Worm (Caenorhabditis elegans) whole organism, young adult: Measurements from ENCODE around the gene srbc-10.
A peak's percentile ranks its signal among the peaks of the same experiment; 100 is the strongest.

Source experiments
- B0336.3 ChIP-seq: fragments of 200-800 bp; sonication (Bioruptor generic); IDR thresholded peaks from 2 replicates; pipeline ENCODE4 v1.3.6; 2022; ENCODE audit warnings: missing genetic modification characterization, missing compliant biosample characterization
- F10E7.11 ChIP-seq: sonication (generic microtip); optimal IDR thresholded peaks from 2 replicates; lab custom pipeline; 2017; ENCODE audit warnings: mild to moderate bottlenecking, missing genetic modification characterization, moderate library complexity, missing compliant biosample characterization
- F22D6.2 ChIP-seq: sonication (generic microtip); optimal IDR thresholded peaks from 2 replicates; lab custom pipeline; 2016; ENCODE audit warnings: mild to moderate bottlenecking, missing genetic modification characterization, missing compliant biosample characterization
- F33H1.4 ChIP-seq: fragments of 200-800 bp; sonication (Bioruptor generic); IDR thresholded peaks from 2 replicates; pipeline ENCODE4 v1.3.6; 2022; ENCODE audit warnings: missing genetic modification reagents, missing genetic modification characterization, missing compliant biosample characterization
- F37B4.10 ChIP-seq: fragments of 200-800 bp; sonication (Bioruptor generic); IDR thresholded peaks from 2 replicates; pipeline ENCODE4 v1.3.6; 2022; ENCODE audit warnings: missing genetic modification characterization, missing compliant biosample characterization
- F39B2.1 ChIP-seq: fragments of 200-800 bp; sonication (Bioruptor generic); IDR thresholded peaks from 2 replicates; pipeline ENCODE4 v1.3.6; 2022; ENCODE audit warnings: missing genetic modification reagents, missing genetic modification characterization, missing compliant biosample characterization
- F52B5.7 ChIP-seq: sonication (generic microtip); optimal IDR thresholded peaks from 2 replicates; lab custom pipeline; 2016; ENCODE audit warnings: mild to moderate bottlenecking, missing genetic modification characterization, missing compliant biosample characterization
- F55B11.4 ChIP-seq: sonication (generic microtip); optimal IDR thresholded peaks from 2 replicates; lab custom pipeline; 2016; ENCODE audit warnings: missing compliant biosample characterization, missing genetic modification characterization, borderline replicate concordance; ENCODE audit not compliant: insufficient read depth
- F57A8.1 ChIP-seq: fragments of 200-800 bp; sonication (Bioruptor generic); optimal IDR thresholded peaks from 2 replicates; lab custom pipeline; 2018; ENCODE audit warnings: mild to moderate bottlenecking, missing genetic modification characterization, moderate library complexity, missing compliant biosample characterization
- K12H6.12 ChIP-seq: fragments of 200-800 bp; sonication (Bioruptor generic); optimal IDR thresholded peaks from 2 replicates; lab custom pipeline; 2018; ENCODE audit warnings: mild to moderate bottlenecking, missing genetic modification characterization, missing compliant biosample characterization
- T07F8.4 ChIP-seq: sonication (generic microtip); optimal IDR thresholded peaks from 2 replicates; lab custom pipeline; 2016; ENCODE audit warnings: mild to moderate bottlenecking, missing genetic modification characterization, moderate library complexity, missing compliant biosample characterization
- ZK185.1 ChIP-seq: sonication (generic microtip); optimal IDR thresholded peaks from 2 replicates; lab custom pipeline; 2016; ENCODE audit warnings: mild to moderate bottlenecking, missing genetic modification characterization, missing compliant biosample characterization; ENCODE audit not compliant: poor library complexity, severe bottlenecking
- aptf-2 ChIP-seq: fragments of 200-800 bp; sonication (Bioruptor generic); conservative IDR thresholded peaks from 2 replicates; pipeline ENCODE4 v1.3.6; 2022; ENCODE audit warnings: missing genetic modification reagents, missing genetic modification characterization, missing compliant biosample characterization
- attf-6 ChIP-seq: fragments of 200-800 bp; sonication (Bioruptor generic); IDR thresholded peaks from 2 replicates; pipeline ENCODE4 v1.3.6; 2022; ENCODE audit warnings: missing genetic modification reagents, missing genetic modification characterization, missing compliant biosample characterization
- bed-1 ChIP-seq: fragments of 200-800 bp; sonication (Bioruptor generic); IDR thresholded peaks from 2 replicates; pipeline ENCODE4 v1.3.6; 2022; ENCODE audit warnings: missing genetic modification reagents, missing genetic modification characterization, missing compliant biosample characterization
- ccch-3 ChIP-seq: fragments of 200-800 bp; sonication (Bioruptor generic); optimal IDR thresholded peaks from 2 replicates; lab custom pipeline; 2018; ENCODE audit warnings: mild to moderate bottlenecking, missing genetic modification characterization, missing compliant biosample characterization
- cebp-1 ChIP-seq, 2 experiments: fragments of 200-800 bp in 1 of 2; sonication (Bioruptor generic) in 1 of 2; sonication (generic microtip) in 1 of 2; IDR thresholded peaks in 1 of 2; optimal IDR thresholded peaks in 1 of 2; 2 replicates each; pipeline versions ENCODE4 v1.3.6 to Lab custom; 2017 to 2022; ENCODE audit warnings: missing compliant biosample characterization in 2 of 2, missing genetic modification characterization in 2 of 2, mild to moderate bottlenecking in 1 of 2, missing genetic modification reagents in 1 of 2, moderate library complexity in 1 of 2
- ceh-58 ChIP-seq: fragments of 200-800 bp; sonication (Bioruptor generic); IDR thresholded peaks from 2 replicates; pipeline ENCODE4 v1.3.6; 2022; ENCODE audit warnings: missing genetic modification characterization, missing compliant biosample characterization
- chd-7 ChIP-seq: sonication (generic microtip); optimal IDR thresholded peaks from 2 replicates; lab custom pipeline; 2016; ENCODE audit warnings: mild to moderate bottlenecking, missing genetic modification characterization, moderate library complexity, missing compliant biosample characterization
- dpl-1 ChIP-seq: fragments of 150-350 bp; optimal IDR thresholded peaks from 2 replicates; lab custom pipeline; 2014; ENCODE audit warnings: missing biosample characterization, missing genetic modification reagents, missing genetic modification characterization
- egl-18 ChIP-seq: fragments of 200-800 bp; sonication (Bioruptor generic); IDR thresholded peaks from 2 replicates; pipeline ENCODE4 v1.3.6; 2022; ENCODE audit warnings: missing genetic modification reagents, missing genetic modification characterization, missing compliant biosample characterization
- egl-44 ChIP-seq: fragments of 200-800 bp; sonication (Bioruptor generic); IDR thresholded peaks from 2 replicates; pipeline ENCODE4 v1.3.6; 2022; ENCODE audit warnings: missing genetic modification reagents, missing genetic modification characterization, missing compliant biosample characterization
- ets-4 ChIP-seq: fragments of 200-800 bp; sonication (Bioruptor generic); optimal IDR thresholded peaks from 2 replicates; lab custom pipeline; 2018; ENCODE audit warnings: mild to moderate bottlenecking, missing genetic modification characterization, missing compliant biosample characterization
- hlh-12 ChIP-seq: sonication (generic microtip); optimal IDR thresholded peaks from 2 replicates; lab custom pipeline; 2016; ENCODE audit warnings: missing genetic modification characterization, missing compliant biosample characterization
- hlh-26 ChIP-seq: fragments of 200-800 bp; sonication (Bioruptor generic); conservative IDR thresholded peaks from 2 replicates; pipeline ENCODE4 v1.3.6; 2022; ENCODE audit warnings: missing genetic modification reagents, missing genetic modification characterization, missing compliant biosample characterization
- hmg-1.2 ChIP-seq: fragments of 200-800 bp; sonication (Bioruptor generic); IDR thresholded peaks from 2 replicates; pipeline ENCODE4 v1.3.6; 2022; ENCODE audit warnings: missing genetic modification reagents, missing genetic modification characterization, missing compliant biosample characterization
- hrde-1 ChIP-seq: sonication (generic microtip); optimal IDR thresholded peaks from 2 replicates; lab custom pipeline; 2016; ENCODE audit warnings: missing genetic modification characterization, mild to moderate bottlenecking, missing compliant biosample characterization, moderate library complexity, missing genotype, missing genetic modification reagents, borderline replicate concordance
- let-607 ChIP-seq, 2 experiments: fragments of 200-800 bp in 1 of 2; sonication (Bioruptor generic) in 1 of 2; sonication (generic microtip) in 1 of 2; optimal IDR thresholded peaks; 2 replicates each; lab custom pipeline; 2016 to 2018; ENCODE audit warnings: mild to moderate bottlenecking in 2 of 2, missing compliant biosample characterization in 2 of 2, missing genetic modification characterization in 2 of 2, moderate library complexity in 2 of 2, missing genotype in 1 of 2
- lsl-1 ChIP-seq: fragments of 200-800 bp; sonication (Bioruptor generic); optimal IDR thresholded peaks from 2 replicates; lab custom pipeline; 2018; ENCODE audit warnings: mild to moderate bottlenecking, missing genetic modification characterization, moderate library complexity, missing compliant biosample characterization
- madf-10 ChIP-seq: sonication (generic microtip); optimal IDR thresholded peaks from 2 replicates; lab custom pipeline; 2016; ENCODE audit warnings: mild to moderate bottlenecking, missing genetic modification characterization, missing compliant biosample characterization
- madf-3 ChIP-seq: fragments of 200-800 bp; sonication (Bioruptor generic); IDR thresholded peaks from 2 replicates; pipeline ENCODE4 v1.3.6; 2022; ENCODE audit warnings: missing genetic modification reagents, missing genetic modification characterization, missing compliant biosample characterization
- madf-6 ChIP-seq: fragments of 200-800 bp; sonication (Bioruptor generic); IDR thresholded peaks from 2 replicates; pipeline ENCODE4 v1.3.6; 2022; ENCODE audit warnings: missing genetic modification reagents, missing genetic modification characterization, missing compliant biosample characterization
- madf-8 ChIP-seq: fragments of 200-800 bp; sonication (Bioruptor generic); conservative IDR thresholded peaks from 2 replicates; pipeline ENCODE4 v1.3.6; 2022; ENCODE audit warnings: missing genetic modification reagents, missing genetic modification characterization, missing compliant biosample characterization
- mcd-1 ChIP-seq: fragments of 200-800 bp; sonication (Bioruptor generic); IDR thresholded peaks from 2 replicates; pipeline ENCODE4 v1.3.6; 2022; ENCODE audit warnings: missing genetic modification reagents, missing genetic modification characterization, missing compliant biosample characterization
- nfya-1 ChIP-seq: sonication (generic microtip); optimal IDR thresholded peaks from 2 replicates; lab custom pipeline; 2017; ENCODE audit warnings: antibody characterized with exemption, missing compliant biosample characterization, missing genetic modification characterization, borderline replicate concordance; ENCODE audit not compliant: insufficient read depth
- nfya-2 ChIP-seq: fragments of 200-800 bp; sonication (Bioruptor generic); IDR thresholded peaks from 2 replicates; pipeline ENCODE4 v1.3.6; 2022; ENCODE audit warnings: missing genetic modification reagents, missing genetic modification characterization, missing compliant biosample characterization
- nhr-120 ChIP-seq: fragments of 200-800 bp; sonication (Bioruptor generic); IDR thresholded peaks from 2 replicates; pipeline ENCODE4 v1.3.6; 2022; ENCODE audit warnings: missing genetic modification characterization, missing compliant biosample characterization
- nhr-179 ChIP-seq: sonication (generic microtip); optimal IDR thresholded peaks from 2 replicates; lab custom pipeline; 2016; ENCODE audit warnings: mild to moderate bottlenecking, missing genetic modification characterization, missing compliant biosample characterization
- nhr-90 ChIP-seq: sonication (generic microtip); optimal IDR thresholded peaks from 2 replicates; lab custom pipeline; 2016; ENCODE audit warnings: missing genotype, mild to moderate bottlenecking, missing genetic modification characterization, missing compliant biosample characterization
- snpc-1.3 ChIP-seq: sonication (generic microtip); optimal IDR thresholded peaks from 2 replicates; lab custom pipeline; 2017; ENCODE audit warnings: missing genetic modification characterization, mild to moderate bottlenecking, missing compliant biosample characterization, antibody characterized with exemption, moderate library complexity, missing genotype, missing genetic modification reagents; ENCODE audit not compliant: insufficient read depth
- tbp1 ChIP-seq: fragments of 200-800 bp; sonication (Bioruptor generic); optimal IDR thresholded peaks from 2 replicates; lab custom pipeline; 2018; ENCODE audit warnings: mild to moderate bottlenecking, missing genetic modification characterization, missing compliant biosample characterization
- tlf-1 ChIP-seq: fragments of 200-800 bp; sonication (Bioruptor generic); optimal IDR thresholded peaks from 2 replicates; lab custom pipeline; 2018; ENCODE audit warnings: mild to moderate bottlenecking, missing genetic modification characterization, missing compliant biosample characterization
- unc-130 ChIP-seq: sonication (generic microtip); optimal IDR thresholded peaks from 2 replicates; lab custom pipeline; 2016; ENCODE audit warnings: missing genetic modification reagents, missing genetic modification characterization, missing compliant biosample characterization
- unc-62 ChIP-seq: fragments of 150-350 bp; optimal IDR thresholded peaks from 2 replicates; lab custom pipeline; 2014; ENCODE audit warnings: missing biosample characterization, missing genetic modification reagents, missing genetic modification characterization
- zim-3 ChIP-seq: sonication (generic microtip); optimal IDR thresholded peaks from 2 replicates; lab custom pipeline; 2017; ENCODE audit warnings: mild to moderate bottlenecking, missing genetic modification characterization, moderate library complexity, missing compliant biosample characterization
- ztf-25 ChIP-seq: fragments of 200-800 bp; sonication (Bioruptor generic); IDR thresholded peaks from 2 replicates; pipeline ENCODE4 v1.3.6; 2022; ENCODE audit warnings: missing genetic modification reagents, missing genetic modification characterization, missing compliant biosample characterization

srbc-10 gene

DNA sequence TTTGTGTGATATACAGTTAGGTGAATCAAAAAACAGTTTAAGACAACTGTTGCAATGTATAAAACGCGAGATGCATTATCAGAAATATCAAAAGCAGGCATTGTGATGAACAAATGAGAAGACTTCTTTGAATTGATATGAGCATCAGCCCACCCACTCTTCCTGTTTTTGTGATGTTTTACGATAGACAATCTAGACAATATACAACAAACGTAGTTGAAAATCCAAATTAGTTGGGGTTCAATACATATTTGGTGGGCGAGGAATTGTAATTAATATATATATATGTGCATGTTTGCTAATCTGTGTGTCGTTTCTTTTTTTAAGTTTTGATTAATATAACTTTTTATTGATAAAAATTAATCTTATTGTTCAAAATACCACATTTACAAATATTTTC, 20.0 kb downstream of the srbc-10 start, which contains the start of gene str-28:
Gene str-28, minus strand, starts transcription at position 101 of the 400 bp plus-strand sequence.
- no peak for TF ChIP-seq F55B11.4
- no peak for TF ChIP-seq ZK185.1 (tag; lab: Kevin White, UChicago)
- TF ChIP-seq bed-1 (GFP tag; lab: Robert Waterston, UW), result no peak
- TF ChIP-seq F37B4.10 (GFP tag; lab: Robert Waterston, UW), result no peak
- TF ChIP-seq tbp1, result no peak
- TF ChIP-seq ccch-3 (GFP tag; lab: Kevin White, UChicago), result no peak
- TF ChIP-seq zim-3, result no peak
- TF ChIP-seq, all 124 proteins: peak for 0

- TF ChIP-seq chd-7 (tag; lab: Kevin White, UChicago), result no peak
- no peak for TF ChIP-seq ets-4 (GFP tag; lab: Kevin White, UChicago)
- TF ChIP-seq aptf-2 (GFP tag; lab: Robert Waterston, UW), result no peak
- no peak for TF ChIP-seq hlh-12 (tag; lab: Kevin White, UChicago)
- TF ChIP-seq B0336.3 (GFP tag; lab: Robert Waterston, UW), result no peak
- no peak for TF ChIP-seq F22D6.2 (tag; lab: Kevin White, UChicago)
- no peak for TF ChIP-seq attf-6 (GFP tag; lab: Robert Waterston, UW)
- no peak for TF ChIP-seq let-607 (tag; optimal IDR thresholded peaks at IDR 0.05; lab: Kevin White, UChicago)
- no peak; the same call in 1 of the 2 replicates for TF ChIP-seq madf-6 (GFP tag; lab: Robert Waterston, UW)
- TF ChIP-seq egl-44 (GFP tag; lab: Robert Waterston, UW), result no peak
- TF ChIP-seq egl-18 (GFP tag; lab: Robert Waterston, UW), result no peak
- no peak for TF ChIP-seq F33H1.4 (GFP tag; lab: Robert Waterston, UW)
- TF ChIP-seq madf-8 (GFP tag; lab: Robert Waterston, UW), result peak; percentile 46
- no peak for TF ChIP-seq ceh-58 (GFP tag; lab: Robert Waterston, UW)
- TF ChIP-seq hmg-1.2, result peak; percentile 69
- no peak for TF ChIP-seq tlf-1 (GFP tag; lab: Kevin White, UChicago)
- no peak for TF ChIP-seq lsl-1 (GFP tag; lab: Kevin White, UChicago)
- no peak for TF ChIP-seq hlh-26 (GFP tag; lab: Robert Waterston, UW)
- TF ChIP-seq K12H6.12 (tag; lab: Kevin White, UChicago), result peak; percentile 10
- no peak for TF ChIP-seq hrde-1 (tag; lab: Kevin White, UChicago)
- TF ChIP-seq snpc-1.3 (tag; lab: Kevin White, UChicago), result no peak
- no peak for TF ChIP-seq F52B5.7
- no peak for TF ChIP-seq cebp-1 (GFP tag; IDR thresholded peaks at IDR 0.05; lab: Robert Waterston, UW)
- TF ChIP-seq cebp-1 (tag; optimal IDR thresholded peaks at IDR 0.05; lab: Kevin White, UChicago), result no peak
- TF ChIP-seq F10E7.11 (tag; lab: Kevin White, UChicago), result no peak
- no peak for TF ChIP-seq nfya-1 (tag; lab: Kevin White, UChicago)
- TF ChIP-seq nhr-120 (GFP tag; lab: Robert Waterston, UW), result no peak
- no peak for TF ChIP-seq dpl-1 (GFP tag; lab: Kevin White, UChicago)
- TF ChIP-seq madf-3 (GFP tag; lab: Robert Waterston, UW), result no peak
- TF ChIP-seq F57A8.1 (GFP tag; lab: Kevin White, UChicago), result no peak
- no peak for TF ChIP-seq F55B11.4
- no peak for TF ChIP-seq nfya-2 (GFP tag; lab: Robert Waterston, UW)
- TF ChIP-seq nhr-179 (tag; lab: Kevin White, UChicago), result no peak
- TF ChIP-seq T07F8.4 (tag; lab: Kevin White, UChicago), result no peak
- TF ChIP-seq F39B2.1, result no peak
- no peak for TF ChIP-seq nhr-90 (tag; lab: Kevin White, UChicago)
- TF ChIP-seq unc-62 (GFP tag; lab: Kevin White, UChicago), result no peak
- peak; percentile 50 for TF ChIP-seq ZK185.1 (tag; lab: Kevin White, UChicago)
- TF ChIP-seq ztf-25 (GFP tag; lab: Robert Waterston, UW), result no peak
- no peak for TF ChIP-seq madf-10 (tag; lab: Kevin White, UChicago)
- TF ChIP-seq mcd-1 (GFP tag; lab: Robert Waterston, UW), result no peak
- no peak for TF ChIP-seq unc-130
These were observed 27.3 kb downstream of the srbc-10 start, which contains the start of gene F25E5.1 for ce11 chrV:7465509-7465908. F25E5.1 (plus strand) TSS chrV:7465884.
